Worm (Caenorhabditis elegans): ENCODE measurements around the gene hyls-1.

hyls-1 gene

DNA sequence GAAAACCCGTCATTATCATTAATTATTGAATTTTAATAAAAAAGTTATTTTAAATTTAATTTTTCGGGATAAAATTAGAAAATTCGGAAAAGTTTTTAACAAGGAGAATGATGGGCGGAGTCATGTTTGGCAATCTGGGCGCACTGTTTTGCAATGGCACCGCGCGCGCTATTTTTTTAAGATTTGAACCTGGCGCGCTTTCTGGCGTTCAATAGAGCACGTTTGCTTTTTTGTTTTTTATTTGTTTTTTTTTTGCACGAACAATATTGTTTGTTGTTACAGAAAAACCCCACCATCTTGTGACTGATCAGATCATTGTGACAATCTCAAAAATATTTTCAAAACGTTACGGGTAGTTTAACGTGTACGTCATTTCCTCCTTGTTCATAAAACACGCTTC is at the start of gene hyls-1:
Gene hyls-1, plus strand, starts transcription at position 249 of the 400 bp plus-strand sequence.
- TF ChIP-seq attf-4 (tag; optimal IDR thresholded peaks at IDR 0.05) (no peak), duxl-1 (tag; optimal IDR thresholded peaks at IDR 0.05; ENCODE audit: poor library complexity) (peak; percentile 66), dve-1 (tag; optimal IDR thresholded peaks at IDR 0.05; ENCODE audit: insufficient read depth) (peak; percentile 88), spr-1 (tag; optimal IDR thresholded peaks at IDR 0.05) (peak; percentile 58), daf-19 (GFP tag; conservative IDR thresholded peaks at IDR 0.05) (no peak), dmd-6 (GFP tag; IDR thresholded peaks at IDR 0.05) (peak; percentile 75), aha-1 (tag) (peak; percentile 89), F37D6.2 (tag; optimal IDR thresholded peaks at IDR 0.05) (peak; percentile 37), unc-62 (GFP tag; optimal IDR thresholded peaks at IDR 0.05 in 1 of 2) (peak in 1 of 2 experiments; percentile 92), unc-62 (tag; optimal IDR thresholded peaks at IDR 0.05) (no peak), lin-13 (GFP tag; optimal IDR thresholded peaks at IDR 0.05) (peak; percentile 65), mep-1 (tag; optimal IDR thresholded peaks at IDR 0.05) (peak; percentile 89), nhr-28 (tag; optimal IDR thresholded peaks at IDR 0.05) (peak; percentile 53), nhr-10 (tag; optimal IDR thresholded peaks at IDR 0.05) (no peak), lsy-2 (tag; optimal IDR thresholded peaks at IDR 0.05) (peak in 1 of 2 experiments; percentile 86), mes-2 (tag; optimal IDR thresholded peaks at IDR 0.05; ENCODE audit: poor library complexity, severe bottlenecking) (peak; percentile 92), lir-3 (tag; optimal IDR thresholded peaks at IDR 0.05) (no peak), F44E2.7 (GFP tag; IDR thresholded peaks at IDR 0.05) (no peak), hmg-1.1 (GFP tag; IDR thresholded peaks at IDR 0.05) (peak; percentile 77), nhr-48 (tag; optimal IDR thresholded peaks at IDR 0.05) (peak; percentile 40), nhr-77 (tag; optimal IDR thresholded peaks at IDR 0.05) (peak; percentile 71), ama-1 (optimal IDR thresholded peaks at IDR 0.05) (peak; percentile 27), nhr-102 (tag; optimal IDR thresholded peaks at IDR 0.05) (peak; percentile 70), lin-38 (GFP tag; IDR thresholded peaks at IDR 0.05) (peak; percentile 97), daf-16 (GFP tag; optimal IDR thresholded peaks at IDR 0.05) (peak in 1 of 2 experiments; percentile 89), daf-16 (tag; optimal IDR thresholded peaks at IDR 0.05) (peak; percentile 90), hlh-11 (tag; optimal IDR thresholded peaks at IDR 0.05) (peak; percentile 50), zfp-3 (GFP tag; conservative IDR thresholded peaks at IDR 0.05) (0 out of 2 replicates have a peak, but pooled peaks have one; percentile 37), zip-11 (GFP tag; IDR thresholded peaks at IDR 0.05) (no peak), lin-29 (GFP tag; IDR thresholded peaks at IDR 0.05) (peak; percentile 67; the same call in 1 of the 2 replicates), egl-27 (tag; optimal IDR thresholded peaks at IDR 0.05) (peak; percentile 32), mxl-2 (GFP tag; conservative IDR thresholded peaks at IDR 0.05) (no peak), nhr-42 (GFP tag; IDR thresholded peaks at IDR 0.05) (0 out of 2 replicates have a peak, but pooled peaks have one; percentile 37), nhr-25 (tag; optimal IDR thresholded peaks at IDR 0.05; ENCODE audit: borderline replicate concordance, insufficient read depth) (peak; percentile 69), nhr-6 (tag; optimal IDR thresholded peaks at IDR 0.05) (peak; percentile 84), nhr-111 (GFP tag; optimal IDR thresholded peaks at IDR 0.05) (no peak), T26A8.4 (GFP tag; IDR thresholded peaks at IDR 0.05) (peak; percentile 76), zfp-2 (tag; optimal IDR thresholded peaks at IDR 0.05) (peak; percentile 27), dpl-1 (GFP tag; optimal IDR thresholded peaks at IDR 0.05) (peak; percentile 93), Y75B8A.6 (GFP tag; IDR thresholded peaks at IDR 0.05) (no peak), arid-1 (GFP tag; conservative IDR thresholded peaks at IDR 0.05) (peak; percentile 42; the same call in 1 of the 2 replicates), unc-130 (GFP tag; optimal IDR thresholded peaks at IDR 0.05) (peak; percentile 50), F49E8.2 (tag; optimal IDR thresholded peaks at IDR 0.05; ENCODE audit: borderline replicate concordance) (peak; percentile 44), rbr-2 (tag; optimal IDR thresholded peaks at IDR 0.05) (peak; percentile 81), lin-15B (tag; optimal IDR thresholded peaks at IDR 0.05) (peak; percentile 54), hif-1 (tag; optimal IDR thresholded peaks at IDR 0.05) (peak in 1 of 2 experiments; percentile 84), pha-4 (GFP tag; IDR thresholded peaks at IDR 0.05) (no peak), pha-4 (tag; optimal IDR thresholded peaks at IDR 0.05) (peak; percentile 75), hlh-30 (tag; optimal IDR thresholded peaks at IDR 0.05; ENCODE audit: insufficient read depth) (peak; percentile 85)
